Worm (Caenorhabditis elegans) whole organism, midembryonic: Measurements from ENCODE around the gene K08D8.7.

Experiments used
- T22C8.4 ChIP-seq: fragments of 200-800 bp; sonication (Bioruptor generic); IDR thresholded peaks from 2 replicates; pipeline ENCODE4 v1.3.6; 2022; ENCODE audit warnings: missing genetic modification characterization, missing compliant biosample characterization
- cog-1 ChIP-seq: sonication (generic microtip); optimal IDR thresholded peaks from 2 replicates; lab custom pipeline; 2016; ENCODE audit warnings: missing genetic modification characterization, missing compliant biosample characterization
- flt-1 ChIP-seq: fragments of 200-800 bp; sonication (Bioruptor generic); IDR thresholded peaks from 2 replicates; pipeline ENCODE4 v1.3.6; 2022; ENCODE audit warnings: missing genetic modification characterization, missing compliant biosample characterization
- klf-2 ChIP-seq: fragments of 200-800 bp; sonication (Bioruptor generic); conservative IDR thresholded peaks from 2 replicates; pipeline ENCODE4 v1.3.6; 2022; ENCODE audit warnings: missing genetic modification reagents, missing genetic modification characterization, missing compliant biosample characterization
- ref-1 ChIP-seq: fragments of 200-800 bp; sonication (Bioruptor generic); conservative IDR thresholded peaks from 2 replicates; pipeline ENCODE4 v1.3.6; 2022; ENCODE audit warnings: missing genetic modification reagents, missing genetic modification characterization, missing compliant biosample characterization
- tab-1 ChIP-seq: fragments of 200-800 bp; sonication (Bioruptor generic); IDR thresholded peaks from 2 replicates; pipeline ENCODE4 v1.3.6; 2022; ENCODE audit warnings: missing genetic modification characterization, missing compliant biosample characterization
- ztf-23 ChIP-seq: fragments of 200-800 bp; sonication (Bioruptor generic); IDR thresholded peaks from 2 replicates; pipeline ENCODE4 v1.3.6; 2022; ENCODE audit warnings: missing genetic modification reagents, missing genetic modification characterization, missing compliant biosample characterization
- ztf-29 ChIP-seq: fragments of 200-800 bp; sonication (Bioruptor generic); IDR thresholded peaks from 2 replicates; pipeline ENCODE4 v1.3.6; 2022; ENCODE audit warnings: missing genetic modification reagents, missing genetic modification characterization, missing compliant biosample characterization

- TF ChIP-seq tab-1 (GFP tag; lab: Robert Waterston, UW) (no peak), cog-1 (tag; lab: Kevin White, UChicago) (no peak), ref-1 (GFP tag; lab: Robert Waterston, UW) (no peak), klf-2 (GFP tag; lab: Robert Waterston, UW) (no peak), flt-1 (GFP tag; lab: Robert Waterston, UW) (no peak), T22C8.4 (GFP tag; lab: Robert Waterston, UW) (no peak), ztf-29 (GFP tag; lab: Robert Waterston, UW) (no peak), ztf-23 (GFP tag; lab: Robert Waterston, UW) (no peak)
Measured at ce11 chrIV:12855248-12855647, 41.4 kb upstream of the K08D8.7 start, which contains the start of gene nstp-5.
